Worm (Caenorhabditis elegans): ENCODE results near the gene shw-1.

shw-1 gene

DNA sequence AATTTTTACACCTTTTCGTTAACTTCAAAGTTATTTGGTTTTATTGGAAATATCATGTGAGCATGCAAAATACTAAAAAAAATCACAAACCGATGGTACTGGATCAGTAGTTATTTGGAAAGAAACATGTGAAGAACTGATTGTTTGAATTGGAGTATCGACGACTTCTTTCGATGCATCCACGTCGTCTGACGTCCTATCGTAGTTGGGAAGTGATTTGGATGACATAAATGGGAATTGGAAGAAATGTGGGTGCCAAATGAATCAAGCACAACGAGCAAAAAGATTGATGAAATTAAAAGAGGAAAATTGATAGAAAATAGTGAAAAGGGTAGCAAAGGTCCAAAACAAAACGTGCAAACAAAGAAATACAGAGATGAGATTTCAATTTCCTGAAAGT is at the start of gene shw-1:
Gene shw-1, minus strand, starts transcription at position 228 of the 400 bp plus-strand sequence.
- TF ChIP-seq sea-1 (GFP tag; conservative IDR thresholded peaks at IDR 0.05) (no peak), hmbx-1 (tag; optimal IDR thresholded peaks at IDR 0.05) (no peak), ceh-13 (GFP tag; optimal IDR thresholded peaks at IDR 0.05) (no peak), hnd-1 (tag; optimal IDR thresholded peaks at IDR 0.05) (no peak), scrt-1 (GFP tag; IDR thresholded peaks at IDR 0.05) (no peak), B0310.2 (tag; optimal IDR thresholded peaks at IDR 0.05) (no peak), tbx-11 (GFP tag; IDR thresholded peaks at IDR 0.05) (no peak), ama-1 (optimal IDR thresholded peaks at IDR 0.05) (no peak), tbx-37 (GFP tag; conservative IDR thresholded peaks at IDR 0.05) (no peak), pes-1 (GFP tag; IDR thresholded peaks at IDR 0.05) (no peak)

DNA sequence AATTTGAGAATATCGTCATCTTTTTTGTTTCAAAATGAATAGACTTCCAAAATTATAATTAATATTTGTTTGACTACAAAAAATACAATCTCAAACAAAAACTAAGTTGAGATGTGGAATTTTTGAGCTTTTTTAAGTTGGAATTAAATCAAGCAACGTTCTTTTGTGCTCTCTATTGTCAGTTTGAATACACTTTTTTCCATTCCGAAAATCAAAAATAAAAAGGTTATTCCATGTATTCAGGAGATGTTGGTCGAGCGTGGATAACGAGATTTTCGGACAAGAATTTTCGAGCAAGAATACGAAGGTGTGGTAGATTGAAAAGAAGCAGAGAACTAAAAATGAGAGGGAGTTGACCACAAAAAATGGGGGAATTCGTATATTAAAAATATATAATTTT is 48.9 kb upstream of the shw-1 start:
- no peak for TF ChIP-seq hnd-1 (tag; optimal IDR thresholded peaks at IDR 0.05)
- TF ChIP-seq ceh-13 (GFP tag; optimal IDR thresholded peaks at IDR 0.05): no peak
- no peak for TF ChIP-seq tra-4 (tag; optimal IDR thresholded peaks at IDR 0.05)
- no peak for TF ChIP-seq aly-1 (tag; optimal IDR thresholded peaks at IDR 0.05)
- no peak for TF ChIP-seq flt-1 (GFP tag; IDR thresholded peaks at IDR 0.05)
- no peak for TF ChIP-seq sea-1 (GFP tag; conservative IDR thresholded peaks at IDR 0.05)
- TF ChIP-seq B0310.2 (tag; optimal IDR thresholded peaks at IDR 0.05): no peak
- TF ChIP-seq tbx-37 (GFP tag; conservative IDR thresholded peaks at IDR 0.05): no peak
- no peak for TF ChIP-seq ceh-36 (tag; optimal IDR thresholded peaks at IDR 0.05)
- no peak for TF ChIP-seq F13C5.2 (tag; optimal IDR thresholded peaks at IDR 0.05)
- no peak for TF ChIP-seq pes-1 (GFP tag; IDR thresholded peaks at IDR 0.05)
- TF ChIP-seq ama-1 (optimal IDR thresholded peaks at IDR 0.05): no peak
- TF ChIP-seq ets-7 (tag; optimal IDR thresholded peaks at IDR 0.05): no peak
- TF ChIP-seq tbx-11 (GFP tag; IDR thresholded peaks at IDR 0.05): no peak
- TF ChIP-seq hmg-4 (GFP tag; optimal IDR thresholded peaks at IDR 0.05): no peak
- TF ChIP-seq hmbx-1 (tag; optimal IDR thresholded peaks at IDR 0.05): no peak
- no peak for TF ChIP-seq scrt-1 (GFP tag; IDR thresholded peaks at IDR 0.05)

DNA sequence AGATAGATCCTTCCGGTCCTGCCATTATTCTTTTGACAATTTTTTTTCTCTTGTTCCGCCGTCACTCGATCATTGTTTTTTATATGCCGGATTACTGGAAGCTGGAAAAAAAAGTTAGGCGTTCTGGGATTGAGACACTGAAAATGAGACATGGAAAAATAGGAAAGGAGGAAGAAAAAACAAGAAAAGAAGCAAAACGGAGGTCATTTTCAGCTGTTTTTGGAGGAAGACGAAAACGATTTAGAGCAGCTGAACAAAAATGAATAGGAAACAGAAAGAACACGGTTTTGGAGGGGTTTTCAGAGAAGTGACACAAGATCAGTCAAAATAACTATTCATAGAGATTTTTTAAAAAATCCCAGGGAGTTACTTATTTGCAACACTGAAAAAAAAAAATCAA is 47.8 kb upstream of the shw-1 start, which contains the start of gene amt-3:
Gene amt-3, minus strand, starts transcription at position 101 of the 400 bp plus-strand sequence.
- TF ChIP-seq tra-4 (tag; optimal IDR thresholded peaks at IDR 0.05) (no peak), flt-1 (GFP tag; IDR thresholded peaks at IDR 0.05) (no peak), tbx-37 (GFP tag; conservative IDR thresholded peaks at IDR 0.05) (no peak), hmg-4 (GFP tag; optimal IDR thresholded peaks at IDR 0.05) (no peak), hmbx-1 (tag; optimal IDR thresholded peaks at IDR 0.05) (no peak), hnd-1 (tag; optimal IDR thresholded peaks at IDR 0.05) (no peak), ceh-13 (GFP tag; optimal IDR thresholded peaks at IDR 0.05) (no peak), scrt-1 (GFP tag; IDR thresholded peaks at IDR 0.05) (no peak), aly-1 (tag; optimal IDR thresholded peaks at IDR 0.05) (no peak), ama-1 (optimal IDR thresholded peaks at IDR 0.05) (no peak), B0310.2 (tag; optimal IDR thresholded peaks at IDR 0.05) (no peak), sea-1 (GFP tag; conservative IDR thresholded peaks at IDR 0.05) (no peak)

DNA sequence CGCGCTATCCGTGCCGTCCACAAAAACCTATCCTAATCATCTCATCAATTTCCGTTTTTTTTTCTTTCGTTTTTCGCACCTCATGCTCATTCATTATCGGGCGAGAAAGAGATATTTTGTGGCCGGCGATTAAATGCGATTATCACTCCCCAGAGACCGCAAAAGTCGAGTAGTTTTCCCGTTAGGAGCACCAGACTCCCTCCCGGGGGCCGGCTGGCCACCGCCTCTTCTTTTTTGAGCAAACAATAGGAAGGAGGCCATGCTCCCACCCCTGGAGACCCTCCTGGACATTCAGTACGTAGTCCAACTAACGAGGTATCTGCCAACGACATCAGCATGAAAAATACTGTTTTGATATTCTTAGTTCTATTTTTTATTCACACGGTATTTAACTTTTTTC is 39.2 kb upstream of the shw-1 start, which contains the start of gene M195.2:
Gene M195.2, plus strand, starts transcription at position 301 of the 400 bp plus-strand sequence.
- TF ChIP-seq F13C5.2 (tag; optimal IDR thresholded peaks at IDR 0.05): no peak
- TF ChIP-seq ceh-13 (GFP tag; optimal IDR thresholded peaks at IDR 0.05): no peak
- TF ChIP-seq sea-1 (GFP tag; conservative IDR thresholded peaks at IDR 0.05): no peak
- TF ChIP-seq hmbx-1 (tag; optimal IDR thresholded peaks at IDR 0.05): no peak
- no peak for TF ChIP-seq hmg-4 (GFP tag; optimal IDR thresholded peaks at IDR 0.05)
- TF ChIP-seq ceh-36 (tag; optimal IDR thresholded peaks at IDR 0.05): no peak
- no peak for TF ChIP-seq hnd-1 (tag; optimal IDR thresholded peaks at IDR 0.05)
- TF ChIP-seq tbx-11 (GFP tag; IDR thresholded peaks at IDR 0.05): no peak
- TF ChIP-seq tra-4 (tag; optimal IDR thresholded peaks at IDR 0.05): no peak
- TF ChIP-seq pes-1 (GFP tag; IDR thresholded peaks at IDR 0.05): no peak
- TF ChIP-seq aly-1 (tag; optimal IDR thresholded peaks at IDR 0.05): no peak
- TF ChIP-seq tbx-37 (GFP tag; conservative IDR thresholded peaks at IDR 0.05): no peak
- TF ChIP-seq flt-1 (GFP tag; IDR thresholded peaks at IDR 0.05): no peak
- TF ChIP-seq scrt-1 (GFP tag; IDR thresholded peaks at IDR 0.05): no peak
- TF ChIP-seq B0310.2 (tag; optimal IDR thresholded peaks at IDR 0.05): no peak
- no peak for TF ChIP-seq ama-1 (optimal IDR thresholded peaks at IDR 0.05)
- no peak for TF ChIP-seq ets-7 (tag; optimal IDR thresholded peaks at IDR 0.05)

ce11 chrII:8359350-8359749 is 38.1 kb upstream of the shw-1 start, which contains the start of gene col-77:
TSS of gene col-77 (minus strand) at chrII:8359381.
- no peak for TF ChIP-seq hmg-4 (GFP tag; optimal IDR thresholded peaks at IDR 0.05)

- TF ChIP-seq scrt-1 (GFP tag; IDR thresholded peaks at IDR 0.05): no peak
- TF ChIP-seq hmg-4 (GFP tag; optimal IDR thresholded peaks at IDR 0.05): peak; percentile 14
Observed at ce11 chrII:8358466-8358865, 37.2 kb upstream of the shw-1 start.

DNA sequence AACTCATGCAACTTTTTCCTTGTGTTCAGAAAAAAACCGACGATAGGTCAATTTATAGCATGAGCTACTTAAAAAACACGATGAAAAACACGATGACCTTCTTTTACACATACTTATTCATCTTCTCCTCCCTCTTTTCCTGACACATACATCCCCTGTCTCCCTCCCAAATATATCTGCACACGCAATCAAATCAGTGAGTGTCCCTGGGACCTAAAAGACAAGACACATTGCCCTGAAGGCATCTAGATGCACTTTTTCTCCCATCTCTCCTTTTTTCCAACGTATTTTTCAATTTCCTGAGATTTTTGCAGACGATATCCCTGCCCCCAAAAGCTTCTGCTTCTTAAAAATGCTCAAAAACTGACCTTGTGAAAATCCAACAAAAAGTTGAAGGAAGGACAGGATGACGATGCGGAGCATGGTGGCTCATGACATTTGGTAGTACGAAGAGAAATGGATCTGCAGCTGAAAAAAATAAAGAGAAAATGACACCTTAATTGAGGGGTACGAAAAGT is 33.0 kb upstream of the shw-1 start, which contains the start of gene C26D10.6:
Gene C26D10.6, minus strand, starts transcription at position 468 of the 518 bp plus-strand sequence.
- TF ChIP-seq scrt-1 (GFP tag; IDR thresholded peaks at IDR 0.05): no peak
- no peak for TF ChIP-seq tbx-11 (GFP tag; IDR thresholded peaks at IDR 0.05)
- no peak for TF ChIP-seq pes-1 (GFP tag; IDR thresholded peaks at IDR 0.05)
- no peak for TF ChIP-seq F13C5.2 (tag; optimal IDR thresholded peaks at IDR 0.05)
- no peak for TF ChIP-seq hnd-1 (tag; optimal IDR thresholded peaks at IDR 0.05)
- no peak for TF ChIP-seq ceh-13 (GFP tag; optimal IDR thresholded peaks at IDR 0.05)
- TF ChIP-seq tra-4 (tag; optimal IDR thresholded peaks at IDR 0.05): no peak
- TF ChIP-seq ceh-36 (tag; optimal IDR thresholded peaks at IDR 0.05): no peak
- TF ChIP-seq tbx-37 (GFP tag; conservative IDR thresholded peaks at IDR 0.05): no peak

ce11 chrII:8353288-8353687 is 32.0 kb upstream of the shw-1 start:
- no peak for TF ChIP-seq aly-1 (tag; optimal IDR thresholded peaks at IDR 0.05)
- TF ChIP-seq hmg-4 (GFP tag; optimal IDR thresholded peaks at IDR 0.05): no peak
- no peak for TF ChIP-seq ets-7 (tag; optimal IDR thresholded peaks at IDR 0.05)
- TF ChIP-seq tra-4 (tag; optimal IDR thresholded peaks at IDR 0.05): no peak
- TF ChIP-seq ceh-36 (tag; optimal IDR thresholded peaks at IDR 0.05): no peak
- TF ChIP-seq hmbx-1 (tag; optimal IDR thresholded peaks at IDR 0.05): no peak
- no peak for TF ChIP-seq scrt-1 (GFP tag; IDR thresholded peaks at IDR 0.05)
- TF ChIP-seq sea-1 (GFP tag; conservative IDR thresholded peaks at IDR 0.05): no peak
- no peak for TF ChIP-seq tbx-11 (GFP tag; IDR thresholded peaks at IDR 0.05)
- TF ChIP-seq ama-1 (optimal IDR thresholded peaks at IDR 0.05): no peak
- no peak for TF ChIP-seq hnd-1 (tag; optimal IDR thresholded peaks at IDR 0.05)
- no peak for TF ChIP-seq ceh-13 (GFP tag; optimal IDR thresholded peaks at IDR 0.05)
- TF ChIP-seq tbx-37 (GFP tag; conservative IDR thresholded peaks at IDR 0.05): no peak
- no peak for TF ChIP-seq B0310.2 (tag; optimal IDR thresholded peaks at IDR 0.05)
- TF ChIP-seq flt-1 (GFP tag; IDR thresholded peaks at IDR 0.05): no peak
- no peak for TF ChIP-seq F13C5.2 (tag; optimal IDR thresholded peaks at IDR 0.05)
- TF ChIP-seq pes-1 (GFP tag; IDR thresholded peaks at IDR 0.05): no peak
